Worm (Caenorhabditis elegans) whole organism, young adult: Measurements from ENCODE around the gene ceh-16.

Source experiments
- B0019.2 ChIP-seq: fragments of 200-800 bp; sonication (Bioruptor generic); conservative IDR thresholded peaks from 2 replicates; pipeline ENCODE4 v1.3.6; 2022; ENCODE audit warnings: missing genetic modification reagents, missing genetic modification characterization, missing compliant biosample characterization
- D2030.7 ChIP-seq: fragments of 200-800 bp; sonication (Bioruptor generic); IDR thresholded peaks from 2 replicates; pipeline ENCODE4 v1.3.6; 2022; ENCODE audit warnings: missing genetic modification reagents, missing genetic modification characterization, missing compliant biosample characterization
- F37B4.10 ChIP-seq: fragments of 200-800 bp; sonication (Bioruptor generic); IDR thresholded peaks from 2 replicates; pipeline ENCODE4 v1.3.6; 2022; ENCODE audit warnings: missing genetic modification characterization, missing compliant biosample characterization
- F55B11.4 ChIP-seq: sonication (generic microtip); optimal IDR thresholded peaks from 2 replicates; lab custom pipeline; 2016; ENCODE audit warnings: missing compliant biosample characterization, missing genetic modification characterization, borderline replicate concordance; ENCODE audit not compliant: insufficient read depth
- T07F8.4 ChIP-seq: sonication (generic microtip); optimal IDR thresholded peaks from 2 replicates; lab custom pipeline; 2016; ENCODE audit warnings: mild to moderate bottlenecking, missing genetic modification characterization, moderate library complexity, missing compliant biosample characterization
- akir-1 ChIP-seq: fragments of 200-800 bp; sonication (Bioruptor generic); optimal IDR thresholded peaks from 2 replicates; lab custom pipeline; 2018; ENCODE audit warnings: mild to moderate bottlenecking, missing genetic modification characterization, moderate library complexity, missing compliant biosample characterization
- aptf-2 ChIP-seq: fragments of 200-800 bp; sonication (Bioruptor generic); conservative IDR thresholded peaks from 2 replicates; pipeline ENCODE4 v1.3.6; 2022; ENCODE audit warnings: missing genetic modification reagents, missing genetic modification characterization, missing compliant biosample characterization
- aptf-3 ChIP-seq: fragments of 200-800 bp; sonication (Bioruptor generic); IDR thresholded peaks from 2 replicates; pipeline ENCODE4 v1.3.6; 2022; ENCODE audit warnings: missing genetic modification characterization, missing compliant biosample characterization
- athp-1 ChIP-seq: sonication (generic microtip); optimal IDR thresholded peaks from 2 replicates; lab custom pipeline; 2017; ENCODE audit warnings: mild to moderate bottlenecking, missing genetic modification characterization, missing compliant biosample characterization
- attf-3 ChIP-seq: fragments of 200-800 bp; sonication (Bioruptor generic); conservative IDR thresholded peaks from 2 replicates; pipeline ENCODE4 v1.3.6; 2022; ENCODE audit warnings: missing genetic modification reagents, missing genetic modification characterization, missing compliant biosample characterization
- cebp-1 ChIP-seq, 2 experiments: fragments of 200-800 bp in 1 of 2; sonication (Bioruptor generic) in 1 of 2; sonication (generic microtip) in 1 of 2; IDR thresholded peaks in 1 of 2; optimal IDR thresholded peaks in 1 of 2; 2 replicates each; pipeline versions ENCODE4 v1.3.6 to Lab custom; 2017 to 2022; ENCODE audit warnings: missing compliant biosample characterization in 2 of 2, missing genetic modification characterization in 2 of 2, mild to moderate bottlenecking in 1 of 2, missing genetic modification reagents in 1 of 2, moderate library complexity in 1 of 2
- die-1 ChIP-seq: sonication (generic microtip); optimal IDR thresholded peaks from 2 replicates; lab custom pipeline; 2016; ENCODE audit warnings: missing genotype, mild to moderate bottlenecking, missing genetic modification characterization, missing compliant biosample characterization
- dpff-1 ChIP-seq: sonication (generic microtip); optimal IDR thresholded peaks from 2 replicates; lab custom pipeline; 2017; ENCODE audit warnings: mild to moderate bottlenecking, missing genetic modification characterization, missing compliant biosample characterization
- egrh-3 ChIP-seq: fragments of 200-800 bp; sonication (Bioruptor generic); IDR thresholded peaks from 2 replicates; pipeline ENCODE4 v1.3.6; 2022; ENCODE audit warnings: missing genetic modification reagents, missing genetic modification characterization, missing compliant biosample characterization
- gei-17 ChIP-seq: fragments of 200-800 bp; sonication (Bioruptor generic); optimal IDR thresholded peaks from 2 replicates; lab custom pipeline; 2018; ENCODE audit warnings: mild to moderate bottlenecking, missing genetic modification characterization, missing compliant biosample characterization
- him-1 ChIP-seq: sonication (generic microtip); optimal IDR thresholded peaks from 2 replicates; lab custom pipeline; 2016; ENCODE audit warnings: missing genotype, missing genetic modification reagents, missing genetic modification characterization, missing compliant biosample characterization
- hmg-1.2 ChIP-seq: fragments of 200-800 bp; sonication (Bioruptor generic); IDR thresholded peaks from 2 replicates; pipeline ENCODE4 v1.3.6; 2022; ENCODE audit warnings: missing genetic modification reagents, missing genetic modification characterization, missing compliant biosample characterization
- hmg-20 ChIP-seq: fragments of 200-800 bp; sonication (Bioruptor generic); IDR thresholded peaks from 2 replicates; pipeline ENCODE4 v1.3.6; 2022; ENCODE audit warnings: missing genetic modification reagents, missing genetic modification characterization, missing compliant biosample characterization
- let-526 ChIP-seq: fragments of 200-800 bp; sonication (Bioruptor generic); IDR thresholded peaks from 2 replicates; pipeline ENCODE4 v1.3.6; 2022; ENCODE audit warnings: missing genetic modification reagents, missing genetic modification characterization, missing compliant biosample characterization
- lin-35 ChIP-seq, 3 experiments: fragments of 150-350 bp in 2 of 3; sonication (generic microtip) in 1 of 3; optimal IDR thresholded peaks; 2 replicates each; lab custom pipeline; 2014 to 2018; ENCODE audit warnings: missing biosample characterization in 3 of 3, missing genetic modification characterization in 3 of 3, missing genetic modification reagents in 3 of 3
- madf-6 ChIP-seq: fragments of 200-800 bp; sonication (Bioruptor generic); IDR thresholded peaks from 2 replicates; pipeline ENCODE4 v1.3.6; 2022; ENCODE audit warnings: missing genetic modification reagents, missing genetic modification characterization, missing compliant biosample characterization
- mxl-1 ChIP-seq: sonication (generic microtip); optimal IDR thresholded peaks from 2 replicates; lab custom pipeline; 2016; ENCODE audit warnings: missing genetic modification characterization, missing compliant biosample characterization
- nhr-120 ChIP-seq: fragments of 200-800 bp; sonication (Bioruptor generic); IDR thresholded peaks from 2 replicates; pipeline ENCODE4 v1.3.6; 2022; ENCODE audit warnings: missing genetic modification characterization, missing compliant biosample characterization
- repo-1 ChIP-seq: sonication (generic microtip); optimal IDR thresholded peaks from 2 replicates; lab custom pipeline; 2017; ENCODE audit warnings: mild to moderate bottlenecking, missing genetic modification characterization, missing compliant biosample characterization
- somi-1 ChIP-seq: fragments of 200-800 bp; sonication (Bioruptor generic); optimal IDR thresholded peaks from 2 replicates; lab custom pipeline; 2018; ENCODE audit warnings: mild to moderate bottlenecking, missing genetic modification characterization, missing compliant biosample characterization
- unc-62 ChIP-seq: fragments of 150-350 bp; optimal IDR thresholded peaks from 2 replicates; lab custom pipeline; 2014; ENCODE audit warnings: missing biosample characterization, missing genetic modification reagents, missing genetic modification characterization
- ztf-22 ChIP-seq: fragments of 200-800 bp; sonication (Bioruptor generic); optimal IDR thresholded peaks from 2 replicates; lab custom pipeline; 2018; ENCODE audit warnings: mild to moderate bottlenecking, missing genetic modification characterization, moderate library complexity, missing compliant biosample characterization
- ztf-25 ChIP-seq: fragments of 200-800 bp; sonication (Bioruptor generic); IDR thresholded peaks from 2 replicates; pipeline ENCODE4 v1.3.6; 2022; ENCODE audit warnings: missing genetic modification reagents, missing genetic modification characterization, missing compliant biosample characterization
- ztf-3 ChIP-seq: fragments of 200-800 bp; sonication (Bioruptor generic); optimal IDR thresholded peaks from 2 replicates; lab custom pipeline; 2018; ENCODE audit warnings: mild to moderate bottlenecking, missing genetic modification characterization, missing compliant biosample characterization

Gene ceh-16

ce11 chrIII:8598961-8599360, 23.6 kb upstream of the ceh-16 start (continued):
- TF ChIP-seq aptf-2 (GFP tag; lab: Robert Waterston, UW) (no peak), D2030.7 (GFP tag; lab: Robert Waterston, UW) (no peak), him-1 (tag; lab: Kevin White, UChicago) (no peak)

- TF ChIP-seq aptf-3 (GFP tag; lab: Robert Waterston, UW), result no peak
- TF ChIP-seq hmg-1.2 (GFP tag; lab: Robert Waterston, UW), result no peak
Measured at ce11 chrIII:8602148-8602547, 20.4 kb upstream of the ceh-16 start.

- TF ChIP-seq dpff-1 (tag; lab: Kevin White, UChicago), result no peak
- TF ChIP-seq madf-6 (GFP tag; lab: Robert Waterston, UW), result no peak
- no peak for TF ChIP-seq hmg-20 (GFP tag; lab: Robert Waterston, UW)
- no peak for TF ChIP-seq ztf-22 (GFP tag; lab: Kevin White, UChicago)
- TF ChIP-seq attf-3 (GFP tag; lab: Robert Waterston, UW), result no peak
- TF ChIP-seq athp-1 (tag; lab: Kevin White, UChicago), result no peak
Measured at ce11 chrIII:8605532-8605931, 17.0 kb upstream of the ceh-16 start, which contains the start of gene C06E1.1. Gene C06E1.1, plus strand, starts transcription at chrIII:8605832.

- TF ChIP-seq die-1, result no peak
- TF ChIP-seq ztf-22 (GFP tag; lab: Kevin White, UChicago), result no peak
- no peak for TF ChIP-seq nhr-120 (GFP tag; lab: Robert Waterston, UW)
- no peak for TF ChIP-seq T07F8.4
- TF ChIP-seq gei-17 (GFP tag; lab: Kevin White, UChicago), result no peak
Measured at ce11 chrIII:8609683-8610082, 12.9 kb upstream of the ceh-16 start, which contains the start of gene C06E1.9. Gene C06E1.9, minus strand, starts transcription at chrIII:8609783.

- TF ChIP-seq B0019.2 (GFP tag; lab: Robert Waterston, UW), result no peak
- TF ChIP-seq cebp-1 (GFP tag; IDR thresholded peaks at IDR 0.05; lab: Robert Waterston, UW), result peak; percentile 47; the same call in 1 of the 2 replicates
- TF ChIP-seq cebp-1 (tag; optimal IDR thresholded peaks at IDR 0.05; lab: Kevin White, UChicago), result peak; percentile 90
- TF ChIP-seq, all 124 proteins: peak for 1
Measured at ce11 chrIII:8611282-8611681, 11.3 kb upstream of the ceh-16 start.

- TF ChIP-seq F55B11.4 (tag; lab: Kevin White, UChicago) (no peak), ztf-3 (GFP tag; lab: Kevin White, UChicago) (no peak), somi-1 (GFP tag; lab: Kevin White, UChicago) (no peak), let-526 (GFP tag; lab: Robert Waterston, UW) (no peak), ztf-25 (GFP tag; lab: Robert Waterston, UW) (no peak), F37B4.10 (GFP tag; lab: Robert Waterston, UW) (no peak), mxl-1 (no peak), unc-62 (no peak), attf-3 (GFP tag; lab: Robert Waterston, UW) (no peak), egrh-3 (GFP tag; lab: Robert Waterston, UW) (no peak), akir-1 (GFP tag; lab: Kevin White, UChicago) (no peak), lin-35 (GFP tag; optimal IDR thresholded peaks at IDR 0.05; lab: Kevin White, UChicago) (no peak), repo-1 (tag; lab: Kevin White, UChicago) (no peak)
Measured at ce11 chrIII:8613573-8613972, 9.0 kb upstream of the ceh-16 start.
